Worm (Caenorhabditis elegans): ENCODE data around the gene unc-70.

- no peak for TF ChIP-seq unc-30 (tag; optimal IDR thresholded peaks at IDR 0.05)
- no peak for TF ChIP-seq unc-130 (tag; optimal IDR thresholded peaks at IDR 0.05)
- no peak for TF ChIP-seq alr-1 (tag; optimal IDR thresholded peaks at IDR 0.05; ENCODE audit: borderline replicate concordance)
- no peak for TF ChIP-seq ama-1 (optimal IDR thresholded peaks at IDR 0.05)
- TF ChIP-seq aly-2 (tag; optimal IDR thresholded peaks at IDR 0.05): no peak
- TF ChIP-seq fos-1 (tag; optimal IDR thresholded peaks at IDR 0.05): no peak
- TF ChIP-seq hlh-4 (tag; optimal IDR thresholded peaks at IDR 0.05): no peak
- no peak for TF ChIP-seq blmp-1 (tag; optimal IDR thresholded peaks at IDR 0.05)
- no peak for TF ChIP-seq mef-2 (tag; optimal IDR thresholded peaks at IDR 0.05)
Measured at ce11 chrV:6935878-6936277, 54.7 kb downstream of the unc-70 start, which contains the start of gene Y57E12B.10.

All from whole organism, L1 larva.